Worm (Caenorhabditis elegans) whole organism, L4 larva: ENCODE data around the gene grd-3.
A peak's percentile ranks its signal among the peaks of the same experiment; 100 is the strongest.
"Not testable (repeated sequence)": the region's sequence is repeated elsewhere in the genome, so short reads cannot be mapped to it uniquely, and the experiment has no call there.

Source experiments
- D1046.2 ChIP-seq: fragments of 200-800 bp; sonication (Bioruptor generic); IDR thresholded peaks from 2 replicates; pipeline ENCODE4 v1.3.6; 2022; ENCODE audit warnings: missing genetic modification characterization, missing compliant biosample characterization
- F10B5.3 ChIP-seq: sonication (generic microtip); optimal IDR thresholded peaks from 2 replicates; lab custom pipeline; 2016; ENCODE audit warnings: mild to moderate bottlenecking, missing genetic modification characterization, missing compliant biosample characterization
- F44E2.7 ChIP-seq: fragments of 200-800 bp; sonication (Bioruptor generic); IDR thresholded peaks from 2 replicates; pipeline ENCODE4 v2.1.2; 2022; ENCODE audit warnings: missing genetic modification characterization, missing compliant biosample characterization
- T20F7.1 ChIP-seq: fragments of 200-800 bp; sonication (Bioruptor generic); optimal IDR thresholded peaks from 2 replicates; lab custom pipeline; 2018; ENCODE audit warnings: mild to moderate bottlenecking, missing genetic modification characterization, missing compliant biosample characterization
- T26A8.4 ChIP-seq: fragments of 200-800 bp; sonication (Bioruptor generic); IDR thresholded peaks from 2 replicates; pipeline ENCODE4 v1.3.6; 2022; ENCODE audit warnings: missing genetic modification characterization, missing compliant biosample characterization
- ZK546.5 ChIP-seq, 2 experiments: sonication (generic microtip); optimal IDR thresholded peaks; 2 replicates each; lab custom pipeline; 2017; ENCODE audit warnings: missing biosample characterization in 2 of 2, missing genetic modification characterization in 2 of 2
- aha-1 ChIP-seq: fragments of 150-350 bp; peaks from one replicate; lab custom pipeline; 2014; ENCODE audit warnings: missing biosample characterization, missing genetic modification characterization
- aly-2 ChIP-seq: sonication (generic microtip); optimal IDR thresholded peaks from 2 replicates; lab custom pipeline; 2018; ENCODE audit warnings: missing biosample characterization, missing genetic modification characterization
- ceh-20 ChIP-seq: fragments of 200-800 bp; sonication (Bioruptor generic); IDR thresholded peaks from 2 replicates; pipeline ENCODE4 v1.3.6; 2022; ENCODE audit warnings: missing genetic modification reagents, missing genetic modification characterization, missing compliant biosample characterization
- ceh-44 ChIP-seq: fragments of 200-800 bp; sonication (Bioruptor generic); IDR thresholded peaks from 2 replicates; pipeline ENCODE4 v1.3.6; 2022; ENCODE audit warnings: missing genetic modification reagents, missing genetic modification characterization, missing compliant biosample characterization
- ceh-62 ChIP-seq: sonication (generic microtip); optimal IDR thresholded peaks from 2 replicates; lab custom pipeline; 2017; ENCODE audit warnings: missing biosample characterization, missing genetic modification characterization
- ces-1 ChIP-seq: fragments of 150-350 bp; sonication (generic microtip); optimal IDR thresholded peaks from 4 replicates; lab custom pipeline; 2014; ENCODE audit warnings: missing biosample characterization, missing genetic modification reagents, missing genetic modification characterization
- ctbp-1 ChIP-seq: fragments of 200-800 bp; sonication (Bioruptor generic); IDR thresholded peaks from 2 replicates; pipeline ENCODE4 v1.3.6; 2022; ENCODE audit warnings: missing genetic modification reagents, missing genetic modification characterization, missing compliant biosample characterization
- dpl-1 ChIP-seq: fragments of 150-350 bp; optimal IDR thresholded peaks from 2 replicates; lab custom pipeline; 2014; ENCODE audit warnings: missing biosample characterization, missing genetic modification reagents, missing genetic modification characterization
- duxl-1 ChIP-seq: sonication (generic microtip); optimal IDR thresholded peaks from 2 replicates; lab custom pipeline; 2016; ENCODE audit warnings: mild to moderate bottlenecking, missing genetic modification characterization, moderate library complexity, missing compliant biosample characterization; ENCODE audit not compliant: poor library complexity
- dve-1 ChIP-seq: sonication (generic microtip); optimal IDR thresholded peaks from 2 replicates; lab custom pipeline; 2017; ENCODE audit warnings: antibody characterized with exemption, mild to moderate bottlenecking, missing genetic modification characterization, missing compliant biosample characterization; ENCODE audit not compliant: insufficient read depth
- fkh-10 ChIP-seq: fragments of 150-350 bp; optimal IDR thresholded peaks from 2 replicates; lab custom pipeline; 2014; ENCODE audit warnings: missing biosample characterization, missing genetic modification reagents, missing genetic modification characterization
- lin-13 ChIP-seq: fragments of 150-350 bp; optimal IDR thresholded peaks from 2 replicates; lab custom pipeline; 2014; ENCODE audit warnings: missing biosample characterization, missing genetic modification reagents, missing genetic modification characterization
- lin-15B ChIP-seq: fragments of 150-350 bp; sonication (generic microtip); optimal IDR thresholded peaks from 3 replicates; lab custom pipeline; 2014; ENCODE audit warnings: missing biosample characterization, missing genetic modification characterization
- lin-29 ChIP-seq: fragments of 200-800 bp; sonication (Bioruptor generic); IDR thresholded peaks from 2 replicates; pipeline ENCODE4 v1.3.6; 2022; ENCODE audit warnings: missing genetic modification reagents, missing genetic modification characterization, missing compliant biosample characterization
- lir-3 ChIP-seq: sonication (generic microtip); optimal IDR thresholded peaks from 2 replicates; lab custom pipeline; 2016; ENCODE audit warnings: mild to moderate bottlenecking, missing genetic modification characterization, missing compliant biosample characterization
- lsy-2 ChIP-seq, 2 experiments: fragments of 150-350 bp in 1 of 2; sonication (generic microtip) in 1 of 2; optimal IDR thresholded peaks; 2 replicates each; lab custom pipeline; 2014 to 2017; ENCODE audit warnings: missing biosample characterization in 2 of 2, missing genetic modification characterization in 2 of 2
- madf-5 ChIP-seq, 2 experiments: fragments of 200-800 bp; sonication (Bioruptor generic); IDR thresholded peaks; 2 replicates each; pipeline ENCODE4 v1.3.6; 2022; ENCODE audit warnings: missing compliant biosample characterization in 2 of 2, missing genetic modification characterization in 2 of 2
- madf-9 ChIP-seq: fragments of 200-800 bp; sonication (Bioruptor generic); conservative IDR thresholded peaks from 2 replicates; pipeline ENCODE4 v1.3.6; 2022; ENCODE audit warnings: missing genetic modification reagents, missing genetic modification characterization, missing compliant biosample characterization
- mdt-29 ChIP-seq: fragments of 200-800 bp; sonication (Bioruptor generic); IDR thresholded peaks from 2 replicates; pipeline ENCODE4 v1.3.6; 2022; ENCODE audit warnings: missing genetic modification reagents, missing genetic modification characterization, missing compliant biosample characterization
- mep-1 ChIP-seq: fragments of 150-350 bp; sonication (generic microtip); optimal IDR thresholded peaks from 3 replicates; lab custom pipeline; 2014; ENCODE audit warnings: missing biosample characterization, missing genetic modification characterization
- nhr-25 ChIP-seq: sonication (generic microtip); optimal IDR thresholded peaks from 2 replicates; lab custom pipeline; 2017; ENCODE audit warnings: missing genetic modification characterization, mild to moderate bottlenecking, missing compliant biosample characterization, antibody characterized with exemption, moderate library complexity, borderline replicate concordance; ENCODE audit not compliant: insufficient read depth
- nhr-28 ChIP-seq: fragments of 150-350 bp; optimal IDR thresholded peaks from 2 replicates; lab custom pipeline; 2014; ENCODE audit warnings: missing biosample characterization, missing genetic modification characterization
- nhr-41 ChIP-seq: fragments of 200-800 bp; sonication (Bioruptor generic); IDR thresholded peaks from 2 replicates; pipeline ENCODE4 v1.3.6; 2022; ENCODE audit warnings: missing genetic modification reagents, missing genetic modification characterization, missing compliant biosample characterization
- nhr-6 ChIP-seq: fragments of 150-350 bp; optimal IDR thresholded peaks from 2 replicates; lab custom pipeline; 2014; ENCODE audit warnings: missing biosample characterization, missing genetic modification characterization
- nhr-76 ChIP-seq: fragments of 150-350 bp; optimal IDR thresholded peaks from 2 replicates; lab custom pipeline; 2014; ENCODE audit warnings: missing biosample characterization, missing genetic modification characterization
- snpc-1.2 ChIP-seq: fragments of 200-800 bp; sonication (Bioruptor generic); IDR thresholded peaks from 2 replicates; pipeline ENCODE4 v1.3.6; 2022; ENCODE audit warnings: missing genetic modification reagents, missing genetic modification characterization, missing compliant biosample characterization
- spr-3 ChIP-seq: fragments of 200-800 bp; sonication (Bioruptor generic); optimal IDR thresholded peaks from 2 replicates; lab custom pipeline; 2018; ENCODE audit warnings: mild to moderate bottlenecking, missing genetic modification characterization, missing compliant biosample characterization
- unc-62 ChIP-seq, 3 experiments: fragments of 150-350 bp in 1 of 3; sonication (generic microtip); optimal IDR thresholded peaks in 2 of 3; peaks in 1 of 3; 1 replicate in 1 of 3; 2 replicates in 2 of 3; lab custom pipeline; 2014 to 2017; ENCODE audit warnings: missing biosample characterization in 3 of 3, missing genetic modification characterization in 3 of 3, missing genetic modification reagents in 3 of 3, missing genotype in 1 of 3
- zfp-2 ChIP-seq: sonication (generic microtip); optimal IDR thresholded peaks from 2 replicates; lab custom pipeline; 2016; ENCODE audit warnings: mild to moderate bottlenecking, missing genetic modification characterization, missing compliant biosample characterization
- zip-11 ChIP-seq: fragments of 200-800 bp; sonication (Bioruptor generic); IDR thresholded peaks from 2 replicates; pipeline ENCODE4 v1.3.6; 2022; ENCODE audit warnings: missing genetic modification characterization, missing compliant biosample characterization

grd-3 gene

ce11 chrIV:3428434-3428950 is 11.0 kb upstream of the grd-3 start, which contains the start of the genes C04C3.9 and srz-60:
Gene C04C3.9 (minus strand): TSS chrIV:3428534.
Gene srz-60 (plus strand): TSS chrIV:3428900.
- TF ChIP-seq lin-15B (tag; lab: Kevin White, UChicago) (no peak), unc-62 (GFP tag; optimal IDR thresholded peaks at IDR 0.05 in 1 of 2; lab: Kevin White, UChicago) (peak in 1 of 2 experiments; percentile 30), unc-62 (tag; optimal IDR thresholded peaks at IDR 0.05; lab: Kevin White, UChicago) (no peak)
- TF ChIP-seq, all 104 proteins: peak for 1

ce11 chrIV:3433387-3433786 is 6.1 kb upstream of the grd-3 start, which contains the start of gene C04C3.7:
Gene C04C3.7 (minus strand): TSS chrIV:3433487.
- not testable (repeated sequence) for TF ChIP-seq D1046.2; nhr-25 (tag; lab: Kevin White, UChicago); ZK546.5 (tag; optimal IDR thresholded peaks at IDR 0.05; lab: Kevin White, UChicago)
- TF ChIP-seq, all 104 proteins: peak for 0; not testable (repeated sequence) for 104

- TF ChIP-seq madf-9 = no peak
Measured at ce11 chrIV:3436021-3436420, 3.4 kb upstream of the grd-3 start, which contains the start of gene srz-32. Gene srz-32 (plus strand): TSS chrIV:3436321.

- TF ChIP-seq aly-2 (no peak), unc-62 (GFP tag; optimal IDR thresholded peaks at IDR 0.05 in 1 of 2; lab: Kevin White, UChicago) (peak in 1 of 2 experiments; percentile 32), unc-62 (tag; optimal IDR thresholded peaks at IDR 0.05; lab: Kevin White, UChicago) (no peak)
Measured at ce11 chrIV:3438022-3438421, 1.4 kb upstream of the grd-3 start, which contains the start of gene grd-13. Gene grd-13 (plus strand): TSS chrIV:3438312.

ce11 chrIV:3440848-3441247 is 1.4 kb downstream of the grd-3 start, which contains the start of gene grd-10:
Gene grd-10 (plus strand): TSS chrIV:3441055.
- TF ChIP-seq zip-11 (GFP tag; lab: Robert Waterston, UW) = no peak
- TF ChIP-seq dve-1 (tag; lab: Kevin White, UChicago) = no peak
- no peak for TF ChIP-seq nhr-25 (tag; lab: Kevin White, UChicago)
- TF ChIP-seq duxl-1 (tag; lab: Kevin White, UChicago) = no peak
- no peak for TF ChIP-seq F10B5.3
- no peak for TF ChIP-seq lir-3
- TF ChIP-seq fkh-10 (GFP tag; lab: Kevin White, UChicago) = no peak
- TF ChIP-seq ceh-44 = no peak
- no peak for TF ChIP-seq nhr-41 (GFP tag; lab: Robert Waterston, UW)
- no peak for TF ChIP-seq dpl-1 (GFP tag; lab: Kevin White, UChicago)
- no peak for TF ChIP-seq ctbp-1 (GFP tag; lab: Robert Waterston, UW)
- TF ChIP-seq lin-29 = no peak
- TF ChIP-seq T26A8.4 (GFP tag; lab: Robert Waterston, UW) = no peak
- no peak for TF ChIP-seq mdt-29 (GFP tag; lab: Robert Waterston, UW)
- TF ChIP-seq ces-1 (GFP tag; lab: Kevin White, UChicago) = no peak
- TF ChIP-seq lsy-2 (tag; optimal IDR thresholded peaks at IDR 0.05; lab: Kevin White, UChicago) = no peak
- TF ChIP-seq spr-3 (GFP tag; lab: Kevin White, UChicago) = no peak

- no peak for TF ChIP-seq snpc-1.2 (GFP tag; lab: Robert Waterston, UW)
- TF ChIP-seq aha-1 (tag; lab: Kevin White, UChicago) = peak; percentile 95
Measured at ce11 chrIV:3442513-3442912, 3.1 kb downstream of the grd-3 start.

- TF ChIP-seq ceh-62 (tag; lab: Kevin White, UChicago) (no peak), duxl-1 (tag; lab: Kevin White, UChicago) (no peak), nhr-76 (tag; lab: Kevin White, UChicago) (no peak), madf-5 (GFP tag; IDR thresholded peaks at IDR 0.05; lab: Robert Waterston, UW) (no peak), ctbp-1 (GFP tag; lab: Robert Waterston, UW) (no peak), nhr-28 (no peak), ceh-20 (GFP tag; lab: Robert Waterston, UW) (no peak), mep-1 (tag; lab: Kevin White, UChicago) (no peak), T20F7.1 (no peak), lin-13 (no peak), F44E2.7 (GFP tag; lab: Robert Waterston, UW) (no peak), zfp-2 (tag; lab: Kevin White, UChicago) (no peak), ces-1 (GFP tag; lab: Kevin White, UChicago) (no peak), nhr-6 (tag; lab: Kevin White, UChicago) (no peak)
- TF ChIP-seq, all 104 proteins: peak for 0
Measured at ce11 chrIV:3444101-3444500, 4.6 kb downstream of the grd-3 start, which contains the start of gene F09D12.2. Gene F09D12.2 (minus strand): TSS chrIV:3444201.
